Fruit fly (Drosophila melanogaster) S2 (cell line): ENCODE results near the gene PGRP-LF.
A peak's percentile ranks its signal among the peaks of the same experiment; 100 is the strongest.

Experiments
- CG8478 ChIP-seq: fragments of >200 bp; optimal IDR thresholded peaks from 2 replicates; lab custom pipeline; 2018
- CTCF ChIP-seq, 2 experiments: fragments of >200 bp; optimal IDR thresholded peaks; 2 replicates each; lab custom pipeline; 2018

Gene PGRP-LF

dm6 chr3L:9399013-9399750, 49.8 kb downstream of the PGRP-LF start, which contains the start of gene CG4080:
Gene CG4080 (minus strand): TSS chr3L:9399227.
- TF ChIP-seq CTCF (optimal IDR thresholded peaks at IDR 0.05; lab: Kevin White, UChicago) = peak in 1 of 2 experiments; percentile 10
- no peak for TF ChIP-seq CG8478 (lab: Kevin White, UChicago)

DNA sequence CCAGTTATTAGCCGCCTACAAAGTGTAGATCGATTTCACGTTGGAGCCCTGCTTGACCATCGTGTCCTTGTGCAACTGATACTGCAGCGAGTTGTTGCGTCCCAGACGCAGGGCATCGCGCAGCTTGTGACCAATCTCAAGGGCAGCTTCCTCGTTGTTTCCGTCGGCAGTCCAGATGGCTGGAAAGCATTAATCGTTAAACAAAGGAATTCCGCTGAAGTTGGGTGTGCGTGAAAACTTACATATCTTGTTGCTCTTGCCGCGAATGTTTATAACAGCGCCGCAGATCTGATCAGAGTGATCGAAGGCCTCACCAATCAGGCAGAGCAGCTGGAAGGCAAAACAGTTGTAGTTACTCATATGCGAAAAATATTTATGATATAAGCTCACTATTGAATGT, 50.4 kb downstream of the PGRP-LF start:
- TF ChIP-seq CTCF (optimal IDR thresholded peaks at IDR 0.05; lab: Kevin White, UChicago) = no peak
- TF ChIP-seq CG8478 (lab: Kevin White, UChicago) = no peak

- no peak for TF ChIP-seq CTCF (optimal IDR thresholded peaks at IDR 0.05; lab: Kevin White, UChicago)
- TF ChIP-seq CG8478 (lab: Kevin White, UChicago) = no peak
Observed at dm6 chr3L:9400697-9401353, 51.4 kb downstream of the PGRP-LF start.
